Worm (Caenorhabditis elegans) whole organism, L4 larva: ENCODE results near the gene Y116A8B.4.

Experiments
- F26F4.8 ChIP-seq: fragments of 200-800 bp; sonication (Bioruptor generic); conservative IDR thresholded peaks from 2 replicates; pipeline ENCODE4 v1.3.6; 2022; ENCODE audit warnings: missing genetic modification characterization, missing compliant biosample characterization
- T20F7.1 ChIP-seq: fragments of 200-800 bp; sonication (Bioruptor generic); optimal IDR thresholded peaks from 2 replicates; lab custom pipeline; 2018; ENCODE audit warnings: mild to moderate bottlenecking, missing genetic modification characterization, missing compliant biosample characterization
- T26A8.4 ChIP-seq: fragments of 200-800 bp; sonication (Bioruptor generic); IDR thresholded peaks from 2 replicates; pipeline ENCODE4 v1.3.6; 2022; ENCODE audit warnings: missing genetic modification characterization, missing compliant biosample characterization
- Y105C5A.15 ChIP-seq: fragments of 200-800 bp; sonication (Bioruptor generic); IDR thresholded peaks from 2 replicates; pipeline ENCODE4 v1.3.6; 2022; ENCODE audit warnings: missing genetic modification characterization, missing compliant biosample characterization
- Y5F2A.4 ChIP-seq: fragments of 200-800 bp; sonication (Bioruptor generic); optimal IDR thresholded peaks from 2 replicates; lab custom pipeline; 2018; ENCODE audit warnings: mild to moderate bottlenecking, missing genetic modification characterization, missing compliant biosample characterization
- aha-1 ChIP-seq: fragments of 150-350 bp; peaks from one replicate; lab custom pipeline; 2014; ENCODE audit warnings: missing biosample characterization, missing genetic modification characterization
- ama-1 ChIP-seq: fragments of 150-350 bp; optimal IDR thresholded peaks from 2 replicates; lab custom pipeline; 2014; ENCODE audit warnings: inconsistent platforms, mixed read lengths
- arid-1 ChIP-seq: fragments of 200-800 bp; sonication (Bioruptor generic); conservative IDR thresholded peaks from 2 replicates; pipeline ENCODE4 v1.3.6; 2022; ENCODE audit warnings: missing genetic modification reagents, missing genetic modification characterization, missing compliant biosample characterization
- attf-4 ChIP-seq: sonication (generic microtip); optimal IDR thresholded peaks from 3 replicates; lab custom pipeline; 2017; ENCODE audit warnings: missing biosample characterization, missing genetic modification characterization
- daf-16 ChIP-seq, 3 experiments: sonication (generic microtip); optimal IDR thresholded peaks; 2 replicates each; lab custom pipeline; 2016 to 2017; ENCODE audit warnings: missing genetic modification characterization in 3 of 3, missing genetic modification reagents in 3 of 3, mild to moderate bottlenecking in 2 of 3, missing compliant biosample characterization in 2 of 3, missing biosample characterization in 1 of 3, moderate library complexity in 1 of 3
- daf-19 ChIP-seq: fragments of 200-800 bp; sonication (Bioruptor generic); conservative IDR thresholded peaks from 2 replicates; pipeline ENCODE4 v1.3.6; 2022; ENCODE audit warnings: missing genetic modification characterization, missing compliant biosample characterization
- daf-8 ChIP-seq: fragments of 200-800 bp; sonication (Bioruptor generic); IDR thresholded peaks from 2 replicates; pipeline ENCODE4 v1.3.6; 2022; ENCODE audit warnings: missing genetic modification characterization, missing compliant biosample characterization
- dpl-1 ChIP-seq: fragments of 150-350 bp; optimal IDR thresholded peaks from 2 replicates; lab custom pipeline; 2014; ENCODE audit warnings: missing biosample characterization, missing genetic modification reagents, missing genetic modification characterization
- gei-8 ChIP-seq: fragments of 200-800 bp; sonication (Bioruptor generic); optimal IDR thresholded peaks from 2 replicates; lab custom pipeline; 2018; ENCODE audit warnings: mild to moderate bottlenecking, missing genetic modification characterization, missing compliant biosample characterization
- hlh-30 ChIP-seq: sonication (generic microtip); optimal IDR thresholded peaks from 2 replicates; lab custom pipeline; 2017; ENCODE audit warnings: antibody characterized with exemption, mild to moderate bottlenecking, missing genetic modification characterization, missing compliant biosample characterization; ENCODE audit not compliant: insufficient read depth
- hmg-1.1 ChIP-seq: fragments of 200-800 bp; sonication (Bioruptor generic); IDR thresholded peaks from 2 replicates; pipeline ENCODE4 v1.3.6; 2022; ENCODE audit warnings: missing genetic modification reagents, missing genetic modification characterization, missing compliant biosample characterization
- lin-29 ChIP-seq: fragments of 200-800 bp; sonication (Bioruptor generic); IDR thresholded peaks from 2 replicates; pipeline ENCODE4 v1.3.6; 2022; ENCODE audit warnings: missing genetic modification reagents, missing genetic modification characterization, missing compliant biosample characterization
- lin-38 ChIP-seq: fragments of 200-800 bp; sonication (Bioruptor generic); IDR thresholded peaks from 2 replicates; pipeline ENCODE4 v1.3.6; 2022; ENCODE audit warnings: missing genetic modification reagents, missing genetic modification characterization, missing compliant biosample characterization
- lir-3 ChIP-seq: sonication (generic microtip); optimal IDR thresholded peaks from 2 replicates; lab custom pipeline; 2016; ENCODE audit warnings: mild to moderate bottlenecking, missing genetic modification characterization, missing compliant biosample characterization
- madf-5 ChIP-seq, 2 experiments: fragments of 200-800 bp; sonication (Bioruptor generic); IDR thresholded peaks; 2 replicates each; pipeline ENCODE4 v1.3.6; 2022; ENCODE audit warnings: missing compliant biosample characterization in 2 of 2, missing genetic modification characterization in 2 of 2
- mdl-1 ChIP-seq, 2 experiments: fragments of 150-350 bp in 1 of 2; sonication (generic microtip) in 1 of 2; optimal IDR thresholded peaks; 2 replicates each; lab custom pipeline; 2014 to 2017; ENCODE audit warnings: missing biosample characterization in 2 of 2, missing genetic modification characterization in 2 of 2
- mep-1 ChIP-seq: fragments of 150-350 bp; sonication (generic microtip); optimal IDR thresholded peaks from 3 replicates; lab custom pipeline; 2014; ENCODE audit warnings: missing biosample characterization, missing genetic modification characterization
- nhr-10 ChIP-seq: fragments of 150-350 bp; optimal IDR thresholded peaks from 2 replicates; lab custom pipeline; 2014; ENCODE audit warnings: missing biosample characterization, missing genetic modification characterization
- nhr-25 ChIP-seq: sonication (generic microtip); optimal IDR thresholded peaks from 2 replicates; lab custom pipeline; 2017; ENCODE audit warnings: missing genetic modification characterization, mild to moderate bottlenecking, missing compliant biosample characterization, antibody characterized with exemption, moderate library complexity, borderline replicate concordance; ENCODE audit not compliant: insufficient read depth
- nhr-41 ChIP-seq: fragments of 200-800 bp; sonication (Bioruptor generic); IDR thresholded peaks from 2 replicates; pipeline ENCODE4 v1.3.6; 2022; ENCODE audit warnings: missing genetic modification reagents, missing genetic modification characterization, missing compliant biosample characterization
- nhr-42 ChIP-seq: fragments of 200-800 bp; sonication (Bioruptor generic); IDR thresholded peaks from 2 replicates; pipeline ENCODE4 v1.3.6; 2022; ENCODE audit warnings: missing genetic modification characterization, missing compliant biosample characterization
- php-3 ChIP-seq: fragments of 200-800 bp; sonication (Bioruptor generic); IDR thresholded peaks from 2 replicates; pipeline ENCODE4 v1.3.6; 2022; ENCODE audit warnings: missing genetic modification reagents, missing genetic modification characterization, missing compliant biosample characterization
- pqm-1 ChIP-seq: sonication (generic microtip); optimal IDR thresholded peaks from 2 replicates; lab custom pipeline; 2017; ENCODE audit warnings: missing biosample characterization, missing genetic modification characterization
- snpc-1.2 ChIP-seq: fragments of 200-800 bp; sonication (Bioruptor generic); IDR thresholded peaks from 2 replicates; pipeline ENCODE4 v1.3.6; 2022; ENCODE audit warnings: missing genetic modification reagents, missing genetic modification characterization, missing compliant biosample characterization
- spr-3 ChIP-seq: fragments of 200-800 bp; sonication (Bioruptor generic); optimal IDR thresholded peaks from 2 replicates; lab custom pipeline; 2018; ENCODE audit warnings: mild to moderate bottlenecking, missing genetic modification characterization, missing compliant biosample characterization
- unc-62 ChIP-seq, 3 experiments: fragments of 150-350 bp in 1 of 3; sonication (generic microtip); optimal IDR thresholded peaks in 2 of 3; peaks in 1 of 3; 1 replicate in 1 of 3; 2 replicates in 2 of 3; lab custom pipeline; 2014 to 2017; ENCODE audit warnings: missing biosample characterization in 3 of 3, missing genetic modification characterization in 3 of 3, missing genetic modification reagents in 3 of 3, missing genotype in 1 of 3
- zfp-3 ChIP-seq: fragments of 200-800 bp; sonication (Bioruptor generic); conservative IDR thresholded peaks from 2 replicates; pipeline ENCODE4 v1.3.6; 2022; ENCODE audit warnings: missing genetic modification reagents, missing genetic modification characterization, missing compliant biosample characterization
- zip-11 ChIP-seq: fragments of 200-800 bp; sonication (Bioruptor generic); IDR thresholded peaks from 2 replicates; pipeline ENCODE4 v1.3.6; 2022; ENCODE audit warnings: missing genetic modification characterization, missing compliant biosample characterization
- ztf-11 ChIP-seq: fragments of 150-350 bp; optimal IDR thresholded peaks from 2 replicates; lab custom pipeline; 2014; ENCODE audit warnings: missing biosample characterization, missing genetic modification characterization

The Y116A8B.4 gene

DNA sequence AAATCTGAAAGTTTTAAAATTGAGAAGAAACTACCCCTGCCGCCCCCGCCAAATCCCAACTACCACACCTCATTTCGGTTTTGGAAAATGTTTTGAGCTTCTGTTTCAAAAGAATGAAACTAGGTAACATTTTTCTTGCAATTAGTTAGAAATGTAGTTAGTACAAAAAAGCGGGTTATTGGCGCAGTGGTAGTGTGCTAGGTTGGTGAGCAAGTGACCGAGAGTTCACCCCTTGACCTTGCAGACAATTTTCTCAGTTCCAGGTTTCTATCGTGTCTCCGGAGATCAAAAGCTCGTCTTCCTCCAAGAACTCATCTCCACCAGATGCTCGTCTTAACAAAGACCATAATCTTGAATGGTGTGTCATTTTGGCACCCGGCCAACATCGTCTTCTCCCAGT, 34.4 kb upstream of the Y116A8B.4 start:
- TF ChIP-seq hmg-1.1 (no peak), nhr-10 (tag; lab: Kevin White, UChicago) (no peak), nhr-25 (tag; lab: Kevin White, UChicago) (no peak), Y105C5A.15 (no peak), zip-11 (GFP tag; lab: Robert Waterston, UW) (no peak), daf-19 (GFP tag; lab: Robert Waterston, UW) (no peak), nhr-42 (GFP tag; lab: Robert Waterston, UW) (no peak), php-3 (GFP tag; lab: Robert Waterston, UW) (peak; percentile 26; the same call in 1 of the 2 replicates), mep-1 (tag; lab: Kevin White, UChicago) (no peak), Y5F2A.4 (no peak), pqm-1 (tag; lab: Kevin White, UChicago) (no peak), lir-3 (tag; lab: Kevin White, UChicago) (no peak), dpl-1 (no peak), snpc-1.2 (GFP tag; lab: Robert Waterston, UW) (peak; percentile 63), lin-38 (GFP tag; lab: Robert Waterston, UW) (no peak), unc-62 (GFP tag; optimal IDR thresholded peaks at IDR 0.05 in 1 of 2; lab: Kevin White, UChicago) (no peak), unc-62 (tag; optimal IDR thresholded peaks at IDR 0.05; lab: Kevin White, UChicago) (no peak)
- TF ChIP-seq, all 104 proteins: peak for 2

DNA sequence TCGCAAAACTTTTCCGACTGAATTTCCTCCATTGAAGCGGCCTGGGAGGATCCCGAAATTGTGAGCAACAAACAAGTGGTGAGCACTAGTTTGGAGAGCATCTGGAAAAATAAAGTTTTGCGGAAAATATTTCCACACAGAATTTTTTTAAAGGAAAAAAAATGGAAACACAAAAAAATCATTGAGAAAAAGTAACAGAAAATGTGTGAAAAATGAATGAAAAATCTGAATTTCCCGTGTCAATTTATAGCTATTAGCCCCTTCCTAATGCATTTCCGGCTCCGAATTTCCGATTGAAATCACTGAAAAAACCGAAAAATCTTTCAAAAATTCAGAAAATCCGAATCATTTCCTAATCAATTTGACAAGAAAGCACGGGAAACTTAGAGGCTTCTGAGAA, 31.8 kb upstream of the Y116A8B.4 start, which contains the start of gene flp-17:
Gene flp-17, minus strand, starts transcription at position 101 of the 400 bp plus-strand sequence.
- no peak for TF ChIP-seq madf-5 (GFP tag; IDR thresholded peaks at IDR 0.05; lab: Robert Waterston, UW)
- TF ChIP-seq T20F7.1: no peak
- no peak for TF ChIP-seq T26A8.4 (GFP tag; lab: Robert Waterston, UW)
- no peak for TF ChIP-seq spr-3 (GFP tag; lab: Kevin White, UChicago)
- no peak for TF ChIP-seq F26F4.8
- no peak for TF ChIP-seq daf-16 (GFP tag; optimal IDR thresholded peaks at IDR 0.05; lab: Kevin White, UChicago)
- TF ChIP-seq daf-16 (tag; optimal IDR thresholded peaks at IDR 0.05; lab: Kevin White, UChicago): no peak
- no peak for TF ChIP-seq gei-8 (GFP tag; lab: Kevin White, UChicago)
- no peak for TF ChIP-seq hmg-1.1
- no peak for TF ChIP-seq ama-1 (lab: Kevin White, UChicago)
- TF ChIP-seq ztf-11 (tag; lab: Kevin White, UChicago): no peak
- TF ChIP-seq attf-4 (tag; lab: Kevin White, UChicago): no peak
- TF ChIP-seq nhr-41 (GFP tag; lab: Robert Waterston, UW): no peak
- TF ChIP-seq unc-62 (GFP tag; optimal IDR thresholded peaks at IDR 0.05 in 1 of 2; lab: Kevin White, UChicago): no peak
- TF ChIP-seq unc-62 (tag; optimal IDR thresholded peaks at IDR 0.05; lab: Kevin White, UChicago): no peak
- no peak for TF ChIP-seq zip-11 (GFP tag; lab: Robert Waterston, UW)
- no peak for TF ChIP-seq zfp-3 (GFP tag; lab: Robert Waterston, UW)
- TF ChIP-seq hlh-30 (tag; lab: Kevin White, UChicago): no peak

DNA sequence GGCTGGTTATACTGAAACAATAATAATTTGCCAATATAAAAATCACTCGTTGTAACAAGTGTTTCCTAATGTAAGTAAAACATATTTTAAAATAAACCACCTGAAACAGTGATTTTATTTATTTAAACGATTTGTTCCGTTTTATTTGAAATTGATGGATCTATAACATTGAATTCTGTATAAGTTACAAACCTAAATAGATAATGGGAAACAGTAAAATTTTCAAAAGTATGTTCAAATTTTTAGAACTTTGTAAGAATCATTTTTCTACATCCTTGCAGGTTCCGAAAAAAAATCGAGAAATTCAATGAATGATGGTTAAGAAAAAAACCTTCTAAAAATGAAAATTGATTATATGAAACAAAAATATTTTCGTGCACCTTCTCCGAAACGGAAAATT, 30.1 kb upstream of the Y116A8B.4 start:
- TF ChIP-seq hlh-30 (tag; lab: Kevin White, UChicago) (no peak), arid-1 (GFP tag; lab: Robert Waterston, UW) (no peak), Y105C5A.15 (no peak), lin-29 (GFP tag; lab: Robert Waterston, UW) (no peak), nhr-42 (GFP tag; lab: Robert Waterston, UW) (no peak), mdl-1 (tag; optimal IDR thresholded peaks at IDR 0.05; lab: Kevin White, UChicago) (no peak)

DNA sequence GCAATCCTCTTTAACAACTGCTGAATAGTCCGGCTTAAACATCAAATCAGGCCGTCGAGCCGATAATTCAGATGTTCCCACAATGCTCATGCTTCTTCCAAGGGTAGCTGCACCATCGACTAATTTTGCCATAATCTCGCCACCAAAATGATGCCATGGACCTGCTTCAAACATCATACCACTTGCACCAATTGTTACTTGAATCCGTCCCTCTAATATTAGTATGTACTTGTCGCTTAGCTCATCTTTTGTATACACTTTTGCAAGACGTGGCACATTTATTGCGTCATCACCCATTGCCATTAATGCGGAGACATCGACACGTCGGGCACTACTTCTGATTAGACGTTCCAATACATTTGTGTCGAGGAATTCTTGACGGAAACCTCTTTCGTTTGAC, 23.9 kb upstream of the Y116A8B.4 start:
- TF ChIP-seq aha-1 (peak; percentile 71), daf-8 (GFP tag; lab: Robert Waterston, UW) (no peak)
